Fruit fly (Drosophila melanogaster) whole organism, prepupa: ENCODE results near the gene DIP-zeta.

ENCODE experiments used
- CG6276 ChIP-seq: fragments of 200-800 bp; sonication (Bioruptor generic); optimal IDR thresholded peaks from 2 replicates; lab custom pipeline; 2017; ENCODE audit warnings: missing biosample characterization, mild to moderate bottlenecking, missing genetic modification characterization
- CG6808 ChIP-seq: fragments of 200-800 bp; sonication (Bioruptor generic); optimal IDR thresholded peaks from 3 replicates; lab custom pipeline; 2017; ENCODE audit warnings: missing biosample characterization, missing genetic modification characterization, mild to moderate bottlenecking, moderate library complexity, missing genetic modification reagents
- CG8319 ChIP-seq: fragments of 200-800 bp; sonication (Bioruptor generic); optimal IDR thresholded peaks from 3 replicates; lab custom pipeline; 2016; ENCODE audit warnings: missing biosample characterization, missing genetic modification characterization
- CG9139 ChIP-seq: fragments of 200-800 bp; sonication (Bioruptor generic); optimal IDR thresholded peaks from 3 replicates; lab custom pipeline; 2017; ENCODE audit warnings: missing biosample characterization, mild to moderate bottlenecking, missing genetic modification characterization
- Hr39 ChIP-seq: fragments of 200-800 bp; sonication (Bioruptor generic); optimal IDR thresholded peaks from 2 replicates; lab custom pipeline; 2016; ENCODE audit warnings: missing biosample characterization, missing genetic modification characterization

DNA sequence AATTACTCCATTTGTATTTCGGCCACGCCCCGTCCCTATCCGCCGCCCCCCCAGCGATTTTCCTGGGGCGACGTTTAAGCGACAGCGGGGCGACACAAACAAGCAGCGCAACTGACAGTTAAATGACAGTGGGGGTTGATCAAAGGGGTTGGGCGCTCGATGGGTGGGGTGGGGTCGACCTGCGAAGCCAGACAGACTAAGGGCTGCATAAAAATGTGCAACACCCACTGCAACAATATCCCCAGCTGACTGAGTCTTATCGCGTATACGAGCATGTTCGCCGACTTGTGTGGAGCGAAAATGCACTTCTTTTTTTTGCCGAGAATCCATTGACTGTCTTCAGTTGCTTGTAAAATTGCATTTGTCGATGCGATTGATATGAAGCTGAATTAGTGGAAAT, 39.2 kb downstream of the DIP-zeta start, which contains the start of gene CG9582:
- TF ChIP-seq Hr39 (no peak), CG8319 (GFP tag; lab: Kevin White, UChicago) (no peak), CG6276 (GFP tag; lab: Kevin White, UChicago) (no peak), CG9139 (GFP tag; lab: Kevin White, UChicago) (no peak), CG6808 (GFP tag; lab: Kevin White, UChicago) (no peak)
